Fruit fly (Drosophila melanogaster): ENCODE results near the gene Pglym78.

Pglym78 gene

dm6 chr3R:29112398-29113150 lies 35.5 kb upstream of the Pglym78 start, which contains the start of the genes alpha-Man-Ib and Pdhb (continued):
- peak; percentile 74 for TF ChIP-seq E2f1 (GFP tag; IDR thresholded peaks at IDR 0.05)
- TF ChIP-seq CG15073 (GFP tag; optimal IDR thresholded peaks at IDR 0.05), result peak; percentile 29
- peak; percentile 80 for TF ChIP-seq Xrp1 (GFP tag; IDR thresholded peaks at IDR 0.05)
- no peak for TF ChIP-seq CG14965 (GFP tag; optimal IDR thresholded peaks at IDR 0.05; ENCODE audit: borderline replicate concordance)
- 0 out of 2 replicates have a peak, but pooled peaks have one; percentile 45 for TF ChIP-seq Nf-YA (GFP tag; IDR thresholded peaks at IDR 0.05)
- TF ChIP-seq Xbp1 (GFP tag; optimal IDR thresholded peaks at IDR 0.05), result peak; percentile 87
- no peak for TF ChIP-seq fd64A (GFP tag; optimal IDR thresholded peaks at IDR 0.05)
- TF ChIP-seq CG17328 (GFP tag; IDR thresholded peaks at IDR 0.05), result peak; percentile 64
- peak; percentile 49 for TF ChIP-seq ATbp (GFP tag; optimal IDR thresholded peaks at IDR 0.05)
- TF ChIP-seq ssp (GFP tag; IDR thresholded peaks at IDR 0.05), result peak; percentile 84
- TF ChIP-seq Dll (GFP tag; IDR thresholded peaks at IDR 0.05; ENCODE audit: partially characterized antibody), result peak; percentile 57; the same call in 2 of the 4 replicates
- peak; percentile 77 for TF ChIP-seq az2 (GFP tag; optimal IDR thresholded peaks at IDR 0.05)
- peak; percentile 90 for TF ChIP-seq CG4617 (GFP tag; optimal IDR thresholded peaks at IDR 0.05; ENCODE audit: borderline replicate concordance)
- TF ChIP-seq dmrt11E (tag; optimal IDR thresholded peaks at IDR 0.05), result peak; percentile 78
- no peak for TF ChIP-seq dmrt99B (tag; optimal IDR thresholded peaks at IDR 0.05)
- peak in 1 of 2 experiments; percentile 60 for TF ChIP-seq Hr51 (GFP tag; optimal IDR thresholded peaks at IDR 0.05)
- no peak for TF ChIP-seq tap (tag; optimal IDR thresholded peaks at IDR 0.05)
- no peak for TF ChIP-seq grn (GFP tag; optimal IDR thresholded peaks at IDR 0.05)
- TF ChIP-seq CG17359 (tag; optimal IDR thresholded peaks at IDR 0.05), result peak; percentile 71
- peak; percentile 50 for TF ChIP-seq CG12299 (tag; optimal IDR thresholded peaks at IDR 0.05)
- peak; percentile 25 for TF ChIP-seq CG31388 (GFP tag; optimal IDR thresholded peaks at IDR 0.05)
- TF ChIP-seq ranshi (GFP tag; IDR thresholded peaks at IDR 0.05), result peak; percentile 85
- no peak for TF ChIP-seq CG8281 (tag; optimal IDR thresholded peaks at IDR 0.05)
- peak; percentile 73 for TF ChIP-seq CG7556 (GFP tag; optimal IDR thresholded peaks at IDR 0.05)
- TF ChIP-seq Ada2b (GFP tag; IDR thresholded peaks at IDR 0.05), result peak; percentile 71
- TF ChIP-seq CG15011 (GFP tag; optimal IDR thresholded peaks at IDR 0.05), result no peak
- TF ChIP-seq gfzf (GFP tag; optimal IDR thresholded peaks at IDR 0.05), result peak; percentile 78
- TF ChIP-seq CG4854 (GFP tag; optimal IDR thresholded peaks at IDR 0.05), result no peak
- no peak for TF ChIP-seq sim (GFP tag; IDR thresholded peaks at IDR 0.05)
- TF ChIP-seq slou (GFP tag; optimal IDR thresholded peaks at IDR 0.05), result peak; percentile 65
- peak; percentile 56; the same call in 2 of the 3 replicates for TF ChIP-seq Optix (GFP tag; IDR thresholded peaks at IDR 0.05)
- TF ChIP-seq CG15601 (tag; optimal IDR thresholded peaks at IDR 0.05), result peak; percentile 81
- TF ChIP-seq luna (GFP tag; optimal IDR thresholded peaks at IDR 0.05), result no peak
- no peak for TF ChIP-seq vnd (GFP tag; IDR thresholded peaks at IDR 0.05; ENCODE audit: partially characterized antibody)
- TF ChIP-seq CG13123 (GFP tag; optimal IDR thresholded peaks at IDR 0.05), result peak; percentile 69
- TF ChIP-seq CG16863 (GFP tag; optimal IDR thresholded peaks at IDR 0.05), result peak; percentile 45
- TF ChIP-seq CG7839 (tag; optimal IDR thresholded peaks at IDR 0.05), result no peak
- peak; percentile 59; the same call in 1 of the 2 replicates for TF ChIP-seq Oaz (GFP tag; IDR thresholded peaks at IDR 0.05)
- no peak for TF ChIP-seq Side (GFP tag; optimal IDR thresholded peaks at IDR 0.05)
- peak; percentile 76 for TF ChIP-seq CG18262 (tag; optimal IDR thresholded peaks at IDR 0.05)
- peak; percentile 53; the same call in 1 of the 2 replicates for TF ChIP-seq dan (GFP tag; IDR thresholded peaks at IDR 0.05)
- TF ChIP-seq CG15269 (tag; optimal IDR thresholded peaks at IDR 0.05), result no peak
- TF ChIP-seq CG6791 (GFP tag; IDR thresholded peaks at IDR 0.05; ENCODE audit: partially characterized antibody), result no peak
- peak; percentile 57 for TF ChIP-seq CG1233 (GFP tag; optimal IDR thresholded peaks at IDR 0.05)
- TF ChIP-seq CG9876 (GFP tag; optimal IDR thresholded peaks at IDR 0.05), result peak; percentile 59
- no peak for TF ChIP-seq disco-r (GFP tag; optimal IDR thresholded peaks at IDR 0.05)
- 0 out of 3 replicates have a peak, but pooled peaks have one; percentile 18 for TF ChIP-seq CG16813 (GFP tag; IDR thresholded peaks at IDR 0.05; ENCODE audit: partially characterized antibody)
- TF ChIP-seq CG14710 (tag; optimal IDR thresholded peaks at IDR 0.05), result peak; percentile 98

Data from whole organism, embryonic.